Worm (Caenorhabditis elegans) whole organism, late embryonic: ENCODE results near the gene set-21.

Experiments used
- C08G9.2 ChIP-seq: sonication (generic microtip); optimal IDR thresholded peaks from 2 replicates; lab custom pipeline; 2016; ENCODE audit warnings: mild to moderate bottlenecking, missing genetic modification characterization, moderate library complexity, missing compliant biosample characterization
- K09A11.1 ChIP-seq: sonication (generic microtip); optimal IDR thresholded peaks from 2 replicates; lab custom pipeline; 2017; ENCODE audit warnings: antibody characterized with exemption, mild to moderate bottlenecking, missing genetic modification characterization, missing compliant biosample characterization; ENCODE audit not compliant: insufficient read depth
- Y22D7AL.16 ChIP-seq: sonication (generic microtip); optimal IDR thresholded peaks from 2 replicates; lab custom pipeline; 2016; ENCODE audit warnings: missing genetic modification characterization, missing compliant biosample characterization
- ahr-1 ChIP-seq: sonication (generic microtip); optimal IDR thresholded peaks from 2 replicates; lab custom pipeline; 2016; ENCODE audit warnings: missing genetic modification characterization, missing compliant biosample characterization
- ceh-14 ChIP-seq: sonication (generic microtip); optimal IDR thresholded peaks from 2 replicates; lab custom pipeline; 2016; ENCODE audit warnings: missing genotype, missing genetic modification characterization, missing compliant biosample characterization
- ceh-18 ChIP-seq: sonication (generic microtip); optimal IDR thresholded peaks from 2 replicates; lab custom pipeline; 2016; ENCODE audit warnings: missing genetic modification characterization, missing compliant biosample characterization
- ceh-19 ChIP-seq: fragments of 200-800 bp; sonication (Bioruptor generic); optimal IDR thresholded peaks from 2 replicates; lab custom pipeline; 2018; ENCODE audit warnings: mild to moderate bottlenecking, missing genetic modification characterization, missing compliant biosample characterization
- ceh-2 ChIP-seq: sonication (generic microtip); optimal IDR thresholded peaks from 2 replicates; lab custom pipeline; 2016; ENCODE audit warnings: missing genotype, missing genetic modification characterization, missing compliant biosample characterization
- ceh-22 ChIP-seq: sonication (generic microtip); optimal IDR thresholded peaks from 2 replicates; lab custom pipeline; 2017; ENCODE audit warnings: missing biosample characterization, missing genetic modification characterization
- ceh-24 ChIP-seq: sonication (generic microtip); optimal IDR thresholded peaks from 2 replicates; lab custom pipeline; 2016; ENCODE audit warnings: mild to moderate bottlenecking, missing genetic modification characterization, missing compliant biosample characterization
- ceh-34 ChIP-seq: sonication (generic microtip); optimal IDR thresholded peaks from 2 replicates; lab custom pipeline; 2016; ENCODE audit warnings: mild to moderate bottlenecking, missing genetic modification characterization, missing compliant biosample characterization
- ceh-45 ChIP-seq: fragments of 200-800 bp; sonication (Bioruptor generic); IDR thresholded peaks from 2 replicates; pipeline ENCODE4 v1.3.6; 2022; ENCODE audit warnings: missing genetic modification reagents, missing genetic modification characterization, missing compliant biosample characterization
- ceh-6 ChIP-seq: fragments of 200-800 bp; sonication (Bioruptor generic); optimal IDR thresholded peaks from 2 replicates; lab custom pipeline; 2018; ENCODE audit warnings: mild to moderate bottlenecking, missing genetic modification characterization, missing compliant biosample characterization
- ceh-9 ChIP-seq: sonication (generic microtip); optimal IDR thresholded peaks from 2 replicates; lab custom pipeline; 2016; ENCODE audit warnings: mild to moderate bottlenecking, missing genetic modification characterization, inconsistent platforms, missing compliant biosample characterization
- dmd-4 ChIP-seq: sonication (generic microtip); optimal IDR thresholded peaks from 2 replicates; lab custom pipeline; 2016; ENCODE audit warnings: borderline replicate concordance, missing genetic modification characterization, missing compliant biosample characterization
- fkh-6 ChIP-seq: sonication (generic microtip); optimal IDR thresholded peaks from 2 replicates; lab custom pipeline; 2016; ENCODE audit warnings: missing genetic modification characterization, missing compliant biosample characterization
- gmeb-2 ChIP-seq: sonication (generic microtip); optimal IDR thresholded peaks from 2 replicates; lab custom pipeline; 2016; ENCODE audit warnings: missing genetic modification characterization, inconsistent platforms, missing compliant biosample characterization
- hlh-13 ChIP-seq: fragments of 200-800 bp; sonication (Bioruptor generic); optimal IDR thresholded peaks from 2 replicates; lab custom pipeline; 2018; ENCODE audit warnings: mild to moderate bottlenecking, missing genetic modification characterization, missing compliant biosample characterization
- hlh-15 ChIP-seq: sonication (generic microtip); optimal IDR thresholded peaks from 2 replicates; lab custom pipeline; 2016; ENCODE audit warnings: missing genetic modification characterization, missing compliant biosample characterization
- hlh-30 ChIP-seq: sonication (generic microtip); optimal IDR thresholded peaks from 2 replicates; lab custom pipeline; 2017; ENCODE audit warnings: antibody characterized with exemption, missing genetic modification characterization, missing compliant biosample characterization; ENCODE audit not compliant: insufficient read depth
- hlh-6 ChIP-seq: sonication (generic microtip); optimal IDR thresholded peaks from 2 replicates; lab custom pipeline; 2016; ENCODE audit warnings: missing genotype, missing genetic modification characterization, missing compliant biosample characterization
- lim-6 ChIP-seq: sonication (generic microtip); optimal IDR thresholded peaks from 2 replicates; lab custom pipeline; 2016; ENCODE audit warnings: missing genetic modification characterization, missing compliant biosample characterization
- lin-11 ChIP-seq: fragments of 200-800 bp; sonication (Bioruptor generic); optimal IDR thresholded peaks from 2 replicates; lab custom pipeline; 2018; ENCODE audit warnings: mild to moderate bottlenecking, missing genetic modification characterization, missing compliant biosample characterization
- madf-2 ChIP-seq: sonication (generic microtip); optimal IDR thresholded peaks from 2 replicates; lab custom pipeline; 2017; ENCODE audit warnings: missing genetic modification characterization, missing compliant biosample characterization
- nhr-232 ChIP-seq: sonication (generic microtip); optimal IDR thresholded peaks from 2 replicates; lab custom pipeline; 2016; ENCODE audit warnings: missing genetic modification characterization, missing compliant biosample characterization
- npax-4 ChIP-seq: sonication (generic microtip); optimal IDR thresholded peaks from 2 replicates; lab custom pipeline; 2016; ENCODE audit warnings: missing genetic modification characterization, missing compliant biosample characterization
- pag-3 ChIP-seq: sonication (generic microtip); optimal IDR thresholded peaks from 2 replicates; lab custom pipeline; 2016; ENCODE audit warnings: missing compliant biosample characterization, missing genetic modification characterization, borderline replicate concordance
- pha-2 ChIP-seq: sonication (generic microtip); optimal IDR thresholded peaks from 2 replicates; lab custom pipeline; 2017; ENCODE audit warnings: mild to moderate bottlenecking, missing genetic modification characterization, missing compliant biosample characterization
- pha-4 ChIP-seq: fragments of 150-350 bp; optimal IDR thresholded peaks from 2 replicates; lab custom pipeline; 2018; ENCODE audit warnings: missing biosample characterization, missing genetic modification reagents, missing genetic modification characterization
- pros-1 ChIP-seq: fragments of 150-350 bp; optimal IDR thresholded peaks from 2 replicates; lab custom pipeline; 2014; ENCODE audit warnings: missing biosample characterization, missing genetic modification reagents, missing genetic modification characterization
- ref-2 ChIP-seq: sonication (generic microtip); optimal IDR thresholded peaks from 2 replicates; lab custom pipeline; 2016; ENCODE audit warnings: missing genetic modification characterization, missing compliant biosample characterization
- sdc-2 ChIP-seq: sonication (generic microtip); optimal IDR thresholded peaks from 2 replicates; lab custom pipeline; 2016; ENCODE audit warnings: missing genotype, missing genetic modification characterization, missing compliant biosample characterization
- sox-4 ChIP-seq: sonication (generic microtip); optimal IDR thresholded peaks from 2 replicates; lab custom pipeline; 2017; ENCODE audit warnings: mild to moderate bottlenecking, missing genetic modification characterization, inconsistent platforms, missing compliant biosample characterization
- tbx-2 ChIP-seq: sonication (generic microtip); optimal IDR thresholded peaks from 2 replicates; lab custom pipeline; 2016; ENCODE audit warnings: missing genetic modification characterization, missing compliant biosample characterization
- ttx-3 ChIP-seq: sonication (generic microtip); optimal IDR thresholded peaks from 2 replicates; lab custom pipeline; 2016; ENCODE audit warnings: missing genetic modification reagents, missing genetic modification characterization, missing compliant biosample characterization
- unc-55 ChIP-seq: sonication (generic microtip); optimal IDR thresholded peaks from 2 replicates; lab custom pipeline; 2017; ENCODE audit warnings: missing biosample characterization, missing genetic modification reagents, missing genetic modification characterization
- unc-86 ChIP-seq: sonication (generic microtip); optimal IDR thresholded peaks from 2 replicates; lab custom pipeline; 2016; ENCODE audit warnings: missing genetic modification characterization, missing compliant biosample characterization
- zip-5 ChIP-seq: sonication (generic microtip); optimal IDR thresholded peaks from 2 replicates; lab custom pipeline; 2016; ENCODE audit warnings: missing genetic modification characterization, missing compliant biosample characterization

The set-21 gene

ce11 chrIV:4390438-4390894 is at the start of gene set-21, which contains the start of gene rpl-7A (continued):
- no peak for TF ChIP-seq ceh-9 (tag; lab: Kevin White, UChicago)
- TF ChIP-seq hlh-6, result no peak
- no peak for TF ChIP-seq unc-55
- TF ChIP-seq ceh-22 (tag; lab: Kevin White, UChicago), result no peak
- TF ChIP-seq ceh-2 (tag; lab: Kevin White, UChicago), result peak; percentile 15
- peak; percentile 1 for TF ChIP-seq ceh-19
- TF ChIP-seq tbx-2, result peak; percentile 80
- peak; percentile 13 for TF ChIP-seq pha-2 (tag; lab: Kevin White, UChicago)
- TF ChIP-seq ceh-24 (tag; lab: Kevin White, UChicago), result no peak
- peak; percentile 34 for TF ChIP-seq C08G9.2
- no peak for TF ChIP-seq pha-4 (tag; lab: Kevin White, UChicago)
- TF ChIP-seq madf-2 (tag; lab: Kevin White, UChicago), result peak; percentile 64
- TF ChIP-seq fkh-6 (tag; lab: Kevin White, UChicago), result no peak
- no peak for TF ChIP-seq K09A11.1 (tag; lab: Kevin White, UChicago)
- TF ChIP-seq hlh-30 (tag; lab: Kevin White, UChicago), result peak; percentile 43
- no peak for TF ChIP-seq lin-11 (tag; lab: Kevin White, UChicago)

ce11 chrIV:4344828-4345227 is 45.8 kb upstream of the set-21 start:
- TF ChIP-seq unc-86 (tag; lab: Kevin White, UChicago) (no peak), lin-11 (tag; lab: Kevin White, UChicago) (no peak), lim-6 (tag; lab: Kevin White, UChicago) (no peak), sdc-2 (tag; lab: Kevin White, UChicago) (no peak), ttx-3 (tag; lab: Kevin White, UChicago) (no peak), zip-5 (tag; lab: Kevin White, UChicago) (no peak), ceh-6 (GFP tag; lab: Kevin White, UChicago) (no peak)

ce11 chrIV:4346512-4346911 is 44.1 kb upstream of the set-21 start, which contains the start of gene oac-52:
Gene oac-52, minus strand, starts transcription at chrIV:4346612.
- TF ChIP-seq ahr-1 (no peak), ceh-34 (tag; lab: Kevin White, UChicago) (no peak), nhr-232 (no peak), ceh-9 (tag; lab: Kevin White, UChicago) (no peak), hlh-15 (tag; lab: Kevin White, UChicago) (no peak), ceh-45 (GFP tag; lab: Robert Waterston, UW) (no peak), gmeb-2 (tag; lab: Kevin White, UChicago) (no peak), ref-2 (tag; lab: Kevin White, UChicago) (no peak), ceh-14 (tag; lab: Kevin White, UChicago) (no peak), pros-1 (no peak), Y22D7AL.16 (tag; lab: Kevin White, UChicago) (no peak), pag-3 (tag; lab: Kevin White, UChicago) (no peak), ceh-18 (tag; lab: Kevin White, UChicago) (no peak), ceh-24 (tag; lab: Kevin White, UChicago) (no peak), fkh-6 (tag; lab: Kevin White, UChicago) (no peak), zip-5 (tag; lab: Kevin White, UChicago) (no peak), dmd-4 (no peak), hlh-13 (no peak), npax-4 (tag; lab: Kevin White, UChicago) (no peak), sox-4 (tag; lab: Kevin White, UChicago) (no peak)
